Worm (Caenorhabditis elegans) whole organism, late embryonic: Measurements from ENCODE around the gene nhr-111.

Source experiments
- K02D7.2 ChIP-seq: sonication (generic microtip); optimal IDR thresholded peaks from 2 replicates; lab custom pipeline; 2017; ENCODE audit warnings: mild to moderate bottlenecking, missing genetic modification characterization, missing compliant biosample characterization
- ceh-48 ChIP-seq: sonication (generic microtip); optimal IDR thresholded peaks from 2 replicates; lab custom pipeline; 2016; ENCODE audit warnings: missing genetic modification characterization, inconsistent platforms, missing compliant biosample characterization
- pha-4 ChIP-seq: fragments of 150-350 bp; optimal IDR thresholded peaks from 2 replicates; lab custom pipeline; 2018; ENCODE audit warnings: missing biosample characterization, missing genetic modification reagents, missing genetic modification characterization
- ttx-3 ChIP-seq: sonication (generic microtip); optimal IDR thresholded peaks from 2 replicates; lab custom pipeline; 2016; ENCODE audit warnings: missing genetic modification reagents, missing genetic modification characterization, missing compliant biosample characterization

ce11 chrV:16080678-16081077 lies 44.0 kb downstream of the nhr-111 start:
- TF ChIP-seq ceh-48 (tag; lab: Kevin White, UChicago) (no peak), K02D7.2 (no peak), ttx-3 (tag; lab: Kevin White, UChicago) (no peak), pha-4 (tag; lab: Kevin White, UChicago) (no peak)
